Worm (Caenorhabditis elegans): ENCODE data around the gene C12D5.3.
A peak's percentile ranks its signal among the peaks of the same experiment; 100 is the strongest.

Gene C12D5.3

DNA sequence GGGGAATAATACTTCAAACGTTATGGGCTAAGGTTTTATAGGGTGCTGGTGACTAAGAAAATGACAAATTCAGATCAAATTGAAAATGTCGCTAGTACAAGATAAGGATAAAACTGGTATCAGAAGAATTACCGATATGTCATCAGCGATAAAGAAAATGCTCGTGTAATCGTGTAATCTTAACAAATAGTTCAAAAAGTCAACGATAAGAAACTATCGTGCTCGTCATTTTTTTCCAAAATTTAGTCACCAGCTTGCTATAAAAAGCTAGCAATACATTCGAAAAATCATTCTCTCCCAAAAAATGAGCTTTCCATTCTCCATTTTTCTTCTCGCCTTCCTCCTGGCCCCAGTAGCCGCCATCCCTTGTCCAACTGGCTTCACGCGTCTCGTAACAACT, 38.2 kb upstream of the C12D5.3 start, which contains the start of gene clec-45:
Gene clec-45, plus strand, starts transcription at position 301 of the 400 bp plus-strand sequence.
- TF ChIP-seq lin-15B (tag; optimal IDR thresholded peaks at IDR 0.05) (no peak), ZK337.2 (GFP tag; IDR thresholded peaks at IDR 0.05) (no peak), mep-1 (tag; optimal IDR thresholded peaks at IDR 0.05) (no peak), mdt-29 (GFP tag; IDR thresholded peaks at IDR 0.05) (no peak), ceh-82 (tag; optimal IDR thresholded peaks at IDR 0.05) (no peak), hmg-1.1 (GFP tag; IDR thresholded peaks at IDR 0.05) (no peak), nhr-77 (tag; optimal IDR thresholded peaks at IDR 0.05) (no peak), skn-1 (tag; optimal IDR thresholded peaks at IDR 0.05) (no peak), lim-7 (GFP tag; IDR thresholded peaks at IDR 0.05) (no peak), madf-5 (GFP tag; IDR thresholded peaks at IDR 0.05) (no peak), saeg-2 (GFP tag; IDR thresholded peaks at IDR 0.05) (no peak), nhr-111 (GFP tag; optimal IDR thresholded peaks at IDR 0.05) (no peak), Y75B8A.6 (GFP tag; IDR thresholded peaks at IDR 0.05) (no peak), sdz-12 (GFP tag; optimal IDR thresholded peaks at IDR 0.05) (no peak)

DNA sequence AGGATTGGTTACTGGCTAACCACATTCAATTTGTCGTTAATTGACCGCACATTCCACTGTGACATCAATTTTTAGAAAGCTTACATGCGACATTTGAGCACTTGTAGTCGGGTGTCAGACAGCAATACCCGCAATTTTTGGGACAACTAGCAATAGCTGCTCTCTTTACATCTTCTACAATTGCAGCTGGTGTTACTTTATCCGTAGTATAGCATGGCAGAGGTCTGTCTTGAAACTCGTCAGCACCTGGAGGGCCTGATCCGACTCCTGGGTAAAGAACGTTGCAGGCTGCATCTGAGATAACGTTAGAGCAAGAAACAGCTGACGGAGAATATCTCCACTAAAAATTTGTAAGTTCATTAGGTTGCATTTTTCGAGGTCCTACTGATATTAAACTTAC, 36.6 kb upstream of the C12D5.3 start:
- TF ChIP-seq D1046.2 (GFP tag; IDR thresholded peaks at IDR 0.05) (no peak), aha-1 (tag) (peak; percentile 78), daf-12 (tag; optimal IDR thresholded peaks at IDR 0.05) (no peak), nhr-76 (tag; optimal IDR thresholded peaks at IDR 0.05) (no peak), unc-62 (GFP tag; optimal IDR thresholded peaks at IDR 0.05 in 1 of 2) (peak in 1 of 2 experiments; percentile 76), unc-62 (tag; optimal IDR thresholded peaks at IDR 0.05) (no peak)

DNA sequence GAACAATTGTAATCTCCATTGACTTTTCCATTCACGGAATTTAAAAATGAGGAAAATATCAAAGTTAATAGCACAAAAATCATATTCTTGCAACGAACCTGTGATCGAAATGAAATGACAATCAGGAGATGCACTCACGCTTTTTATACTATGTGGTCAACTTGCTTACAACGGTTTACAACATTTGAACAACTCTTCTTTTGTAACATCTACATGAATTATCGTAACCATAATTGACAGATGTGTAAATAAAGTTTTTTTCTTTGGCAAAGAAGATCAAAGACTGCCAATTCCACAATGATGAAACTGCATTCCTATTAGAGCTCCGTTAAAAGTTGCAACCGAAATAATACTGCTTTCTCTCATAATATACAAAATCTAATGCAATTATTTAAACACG, 36.2 kb upstream of the C12D5.3 start, which contains the start of gene F07C4.10:
Gene F07C4.10, minus strand, starts transcription at position 101 of the 400 bp plus-strand sequence.
- TF ChIP-seq set-16 (GFP tag; IDR thresholded peaks at IDR 0.05) (no peak), Y75B8A.6 (GFP tag; IDR thresholded peaks at IDR 0.05) (no peak), nhr-42 (GFP tag; IDR thresholded peaks at IDR 0.05) (no peak), lim-7 (GFP tag; IDR thresholded peaks at IDR 0.05) (no peak), ceh-20 (GFP tag; IDR thresholded peaks at IDR 0.05) (no peak), jun-1 (tag; optimal IDR thresholded peaks at IDR 0.05) (no peak), pha-4 (GFP tag; IDR thresholded peaks at IDR 0.05) (no peak), pha-4 (tag; optimal IDR thresholded peaks at IDR 0.05) (no peak), dve-1 (tag; optimal IDR thresholded peaks at IDR 0.05; ENCODE audit: insufficient read depth) (no peak), zag-1 (tag; optimal IDR thresholded peaks at IDR 0.05) (no peak), vab-7 (GFP tag; IDR thresholded peaks at IDR 0.05) (no peak)

DNA sequence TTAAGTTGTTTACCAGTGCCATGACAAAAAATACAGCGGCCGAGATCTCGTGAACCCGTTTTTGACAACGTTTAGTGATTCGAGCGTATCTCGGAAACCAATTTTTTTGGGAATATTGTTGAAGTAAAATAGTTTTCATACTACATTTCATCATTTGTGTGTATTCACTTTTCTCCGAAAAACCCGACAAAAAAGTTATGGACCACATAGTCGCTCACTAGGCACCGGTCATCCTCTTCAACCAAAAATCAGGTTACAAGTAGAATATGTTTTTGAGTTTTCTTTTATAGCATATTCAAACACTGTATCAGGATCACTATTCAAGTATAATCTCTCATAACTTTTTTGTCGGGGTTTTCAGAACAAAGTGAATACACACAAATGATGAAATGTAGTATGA, 34.3 kb upstream of the C12D5.3 start:
- no peak for TF ChIP-seq arid-1 (GFP tag; conservative IDR thresholded peaks at IDR 0.05)
- TF ChIP-seq unc-62 (GFP tag; optimal IDR thresholded peaks at IDR 0.05 in 1 of 2): peak in 1 of 2 experiments; percentile 92
- no peak for TF ChIP-seq unc-62 (tag; optimal IDR thresholded peaks at IDR 0.05)
- no peak for TF ChIP-seq dmd-8 (GFP tag; IDR thresholded peaks at IDR 0.05)
- no peak for TF ChIP-seq mxl-2 (GFP tag; conservative IDR thresholded peaks at IDR 0.05)
- no peak for TF ChIP-seq duxl-1 (tag; optimal IDR thresholded peaks at IDR 0.05; ENCODE audit: poor library complexity)
- no peak for TF ChIP-seq php-3 (GFP tag; IDR thresholded peaks at IDR 0.05)
- no peak for TF ChIP-seq ztf-7 (tag; optimal IDR thresholded peaks at IDR 0.05)

DNA sequence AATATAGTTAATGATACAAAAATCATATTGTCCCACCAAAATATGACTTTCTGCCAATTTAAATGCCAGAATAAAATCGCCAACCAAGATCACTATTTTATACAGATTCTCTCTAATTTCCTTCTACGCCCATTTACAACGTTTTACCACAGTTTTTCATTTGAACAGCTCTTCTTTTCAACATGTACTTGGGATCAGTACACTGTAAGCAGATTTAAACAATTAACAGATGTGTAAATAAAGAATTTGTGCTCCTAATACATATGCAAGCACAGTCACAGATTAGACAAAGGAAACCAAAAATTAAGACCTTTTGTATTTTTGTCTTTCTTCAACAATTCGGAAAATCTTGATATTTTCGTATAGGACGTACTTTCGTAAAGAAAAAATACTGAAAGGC, 32.6 kb upstream of the C12D5.3 start, which contains the start of gene F07C4.11:
Gene F07C4.11, minus strand, starts transcription at position 101 of the 400 bp plus-strand sequence.
- TF ChIP-seq zag-1 (tag; optimal IDR thresholded peaks at IDR 0.05) (no peak), lin-29 (GFP tag; IDR thresholded peaks at IDR 0.05) (no peak), lin-15B (tag; optimal IDR thresholded peaks at IDR 0.05) (no peak), unc-130 (GFP tag; optimal IDR thresholded peaks at IDR 0.05) (no peak), ceh-32 (tag; optimal IDR thresholded peaks at IDR 0.05; ENCODE audit: poor library complexity) (no peak), nhr-48 (tag; optimal IDR thresholded peaks at IDR 0.05) (no peak), ztf-11 (tag; optimal IDR thresholded peaks at IDR 0.05) (no peak), lin-13 (GFP tag; optimal IDR thresholded peaks at IDR 0.05) (no peak), mdl-1 (tag; optimal IDR thresholded peaks at IDR 0.05) (no peak), ceh-44 (GFP tag; IDR thresholded peaks at IDR 0.05) (no peak), hlh-11 (tag; optimal IDR thresholded peaks at IDR 0.05) (no peak), nhr-76 (tag; optimal IDR thresholded peaks at IDR 0.05) (no peak), dmd-6 (GFP tag; IDR thresholded peaks at IDR 0.05) (no peak)
